Worm (Caenorhabditis elegans) whole organism, midembryonic: ENCODE data around the gene K11D12.14.

Experiments
- T22C8.4 ChIP-seq: fragments of 200-800 bp; sonication (Bioruptor generic); IDR thresholded peaks from 2 replicates; pipeline ENCODE4 v1.3.6; 2022; ENCODE audit warnings: missing genetic modification characterization, missing compliant biosample characterization
- cog-1 ChIP-seq: sonication (generic microtip); optimal IDR thresholded peaks from 2 replicates; lab custom pipeline; 2016; ENCODE audit warnings: missing genetic modification characterization, missing compliant biosample characterization
- flt-1 ChIP-seq: fragments of 200-800 bp; sonication (Bioruptor generic); IDR thresholded peaks from 2 replicates; pipeline ENCODE4 v1.3.6; 2022; ENCODE audit warnings: missing genetic modification characterization, missing compliant biosample characterization
- klf-2 ChIP-seq: fragments of 200-800 bp; sonication (Bioruptor generic); conservative IDR thresholded peaks from 2 replicates; pipeline ENCODE4 v1.3.6; 2022; ENCODE audit warnings: missing genetic modification reagents, missing genetic modification characterization, missing compliant biosample characterization
- med-1 ChIP-seq: sonication (generic microtip); optimal IDR thresholded peaks from 2 replicates; lab custom pipeline; 2017; ENCODE audit warnings: missing genetic modification characterization, mild to moderate bottlenecking, missing compliant biosample characterization, antibody characterized with exemption, missing genetic modification reagents; ENCODE audit not compliant: insufficient read depth
- ref-1 ChIP-seq: fragments of 200-800 bp; sonication (Bioruptor generic); conservative IDR thresholded peaks from 2 replicates; pipeline ENCODE4 v1.3.6; 2022; ENCODE audit warnings: missing genetic modification reagents, missing genetic modification characterization, missing compliant biosample characterization
- tab-1 ChIP-seq: fragments of 200-800 bp; sonication (Bioruptor generic); IDR thresholded peaks from 2 replicates; pipeline ENCODE4 v1.3.6; 2022; ENCODE audit warnings: missing genetic modification characterization, missing compliant biosample characterization
- ztf-23 ChIP-seq: fragments of 200-800 bp; sonication (Bioruptor generic); IDR thresholded peaks from 2 replicates; pipeline ENCODE4 v1.3.6; 2022; ENCODE audit warnings: missing genetic modification reagents, missing genetic modification characterization, missing compliant biosample characterization
- ztf-29 ChIP-seq: fragments of 200-800 bp; sonication (Bioruptor generic); IDR thresholded peaks from 2 replicates; pipeline ENCODE4 v1.3.6; 2022; ENCODE audit warnings: missing genetic modification reagents, missing genetic modification characterization, missing compliant biosample characterization

The K11D12.14 gene

DNA sequence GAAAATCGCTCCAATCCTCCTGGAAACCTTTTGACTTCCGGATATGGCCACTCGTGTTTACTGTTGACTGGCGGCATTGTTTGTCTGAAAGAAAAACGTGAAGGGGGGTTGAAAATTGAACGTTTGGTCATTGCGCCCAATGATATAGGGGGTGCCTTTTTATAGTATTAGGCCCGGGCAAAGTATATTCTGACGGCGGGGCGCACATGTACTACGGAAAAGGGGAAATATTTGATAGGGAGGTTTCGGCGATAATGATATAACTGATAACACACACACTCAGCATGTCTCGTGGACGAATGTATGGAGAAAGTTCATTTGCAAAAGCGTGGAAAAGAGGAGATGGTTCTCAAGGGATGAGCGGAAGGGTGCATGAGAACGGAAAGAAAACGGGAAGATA lies 21.8 kb upstream of the K11D12.14 start, which contains the start of gene cpt-4:
TSS of gene cpt-4 (minus strand) at position 84 of the 400 bp plus-strand sequence.
- no peak for TF ChIP-seq klf-2 (GFP tag; lab: Robert Waterston, UW)
- TF ChIP-seq T22C8.4 (GFP tag; lab: Robert Waterston, UW), result no peak

- TF ChIP-seq cog-1 (no peak), med-1 (GFP tag; lab: Kevin White, UChicago) (no peak), klf-2 (GFP tag; lab: Robert Waterston, UW) (no peak), T22C8.4 (GFP tag; lab: Robert Waterston, UW) (no peak)
These were observed 19.2 kb upstream of the K11D12.14 start for ce11 chrV:5030212-5030611.

- TF ChIP-seq ztf-29 (no peak), cog-1 (no peak), ztf-23 (GFP tag; lab: Robert Waterston, UW) (no peak), klf-2 (GFP tag; lab: Robert Waterston, UW) (no peak), ref-1 (no peak), flt-1 (GFP tag; lab: Robert Waterston, UW) (no peak), med-1 (GFP tag; lab: Kevin White, UChicago) (no peak), T22C8.4 (GFP tag; lab: Robert Waterston, UW) (no peak), tab-1 (no peak)
These were observed 18.7 kb upstream of the K11D12.14 start, which contains the start of gene swt-7 for ce11 chrV:5030715-5031114. TSS of gene swt-7 (minus strand) at chrV:5030815.

DNA sequence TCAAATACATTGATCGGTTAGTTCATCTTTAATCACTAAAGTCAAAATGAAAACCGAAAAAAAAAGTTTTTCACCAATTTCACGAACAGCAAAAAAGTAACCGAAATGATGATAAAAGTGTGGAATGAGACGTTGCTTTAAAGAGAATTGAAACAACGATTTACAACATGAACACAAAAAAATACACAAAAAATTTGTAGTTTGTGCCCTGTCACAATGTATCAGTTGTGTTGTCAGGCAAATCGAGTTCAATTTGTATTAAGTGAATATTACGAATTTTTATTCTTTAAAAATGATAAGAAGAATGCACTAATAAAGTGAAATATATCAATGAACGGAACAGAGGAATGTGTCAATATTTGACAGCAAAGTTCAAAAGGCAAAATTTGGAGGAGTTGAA lies 17.7 kb upstream of the K11D12.14 start:
- TF ChIP-seq med-1 (GFP tag; lab: Kevin White, UChicago), result no peak
- TF ChIP-seq cog-1, result no peak
- no peak for TF ChIP-seq T22C8.4 (GFP tag; lab: Robert Waterston, UW)
- no peak for TF ChIP-seq ztf-29
- no peak for TF ChIP-seq ztf-23 (GFP tag; lab: Robert Waterston, UW)
- no peak for TF ChIP-seq ref-1
- TF ChIP-seq klf-2 (GFP tag; lab: Robert Waterston, UW), result no peak
- TF ChIP-seq tab-1, result no peak
- no peak for TF ChIP-seq flt-1 (GFP tag; lab: Robert Waterston, UW)

- no peak for TF ChIP-seq ref-1
- no peak for TF ChIP-seq T22C8.4 (GFP tag; lab: Robert Waterston, UW)
- no peak for TF ChIP-seq ztf-23 (GFP tag; lab: Robert Waterston, UW)
- TF ChIP-seq klf-2 (GFP tag; lab: Robert Waterston, UW), result no peak
- no peak for TF ChIP-seq cog-1
- TF ChIP-seq tab-1, result no peak
- TF ChIP-seq flt-1 (GFP tag; lab: Robert Waterston, UW), result no peak
- TF ChIP-seq med-1 (GFP tag; lab: Kevin White, UChicago), result no peak
- no peak for TF ChIP-seq ztf-29
These were observed 17.3 kb upstream of the K11D12.14 start for ce11 chrV:5032176-5032575.

DNA sequence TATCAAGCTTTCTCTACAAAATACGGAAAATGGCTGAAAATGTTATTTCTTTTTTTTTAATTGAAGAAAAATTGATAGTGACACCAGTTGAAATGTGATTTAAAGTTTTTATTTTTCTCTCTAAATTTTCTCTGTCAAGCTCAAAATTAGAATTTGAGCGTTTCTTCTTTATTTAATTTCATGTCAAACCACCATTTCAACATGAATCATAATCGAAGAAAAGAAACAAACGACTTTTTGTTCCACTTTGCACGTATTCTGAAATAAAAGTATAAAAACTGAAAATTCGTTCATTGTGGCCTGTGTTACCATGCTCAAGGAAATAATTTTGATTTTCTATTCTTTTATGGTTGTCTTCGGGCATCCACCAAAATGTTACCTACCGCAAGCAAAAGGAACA lies 16.3 kb upstream of the K11D12.14 start, which contains the start of gene K11D12.13:
TSS of gene K11D12.13 (plus strand) at position 301 of the 400 bp plus-strand sequence.
- TF ChIP-seq tab-1 (no peak), cog-1 (no peak), med-1 (GFP tag; lab: Kevin White, UChicago) (no peak), ref-1 (no peak), T22C8.4 (GFP tag; lab: Robert Waterston, UW) (no peak), flt-1 (GFP tag; lab: Robert Waterston, UW) (no peak), klf-2 (GFP tag; lab: Robert Waterston, UW) (no peak), ztf-29 (no peak), ztf-23 (GFP tag; lab: Robert Waterston, UW) (no peak)

ce11 chrV:5035058-5035457 lies 14.4 kb upstream of the K11D12.14 start, which contains the start of gene K11D12.6:
TSS of gene K11D12.6 (minus strand) at chrV:5035158.
- no peak for TF ChIP-seq ref-1
- TF ChIP-seq med-1 (GFP tag; lab: Kevin White, UChicago), result no peak
- no peak for TF ChIP-seq ztf-23 (GFP tag; lab: Robert Waterston, UW)
- TF ChIP-seq ztf-29, result no peak
- TF ChIP-seq cog-1, result no peak
- TF ChIP-seq klf-2 (GFP tag; lab: Robert Waterston, UW), result no peak
- no peak for TF ChIP-seq flt-1 (GFP tag; lab: Robert Waterston, UW)
- TF ChIP-seq T22C8.4 (GFP tag; lab: Robert Waterston, UW), result no peak
- no peak for TF ChIP-seq tab-1

- TF ChIP-seq med-1 (GFP tag; lab: Kevin White, UChicago), result no peak
- no peak for TF ChIP-seq cog-1
- TF ChIP-seq tab-1, result no peak
- TF ChIP-seq ztf-29, result no peak
- no peak for TF ChIP-seq ref-1
- TF ChIP-seq klf-2 (GFP tag; lab: Robert Waterston, UW), result no peak
- TF ChIP-seq T22C8.4 (GFP tag; lab: Robert Waterston, UW), result no peak
- TF ChIP-seq ztf-23 (GFP tag; lab: Robert Waterston, UW), result no peak
- no peak for TF ChIP-seq flt-1 (GFP tag; lab: Robert Waterston, UW)
These were observed 13.1 kb upstream of the K11D12.14 start, which contains the start of gene K11D12.7 for ce11 chrV:5036364-5036763. TSS of gene K11D12.7 (minus strand) at chrV:5036464.

ce11 chrV:5038449-5038848 lies 11.0 kb upstream of the K11D12.14 start:
- TF ChIP-seq tab-1 (no peak), T22C8.4 (GFP tag; lab: Robert Waterston, UW) (no peak), klf-2 (GFP tag; lab: Robert Waterston, UW) (no peak), ref-1 (no peak), med-1 (GFP tag; lab: Kevin White, UChicago) (no peak), cog-1 (no peak), flt-1 (GFP tag; lab: Robert Waterston, UW) (no peak), ztf-23 (GFP tag; lab: Robert Waterston, UW) (no peak), ztf-29 (no peak)

- TF ChIP-seq cog-1, result no peak
- TF ChIP-seq med-1 (GFP tag; lab: Kevin White, UChicago), result no peak
- no peak for TF ChIP-seq ref-1
- no peak for TF ChIP-seq flt-1 (GFP tag; lab: Robert Waterston, UW)
- TF ChIP-seq ztf-23 (GFP tag; lab: Robert Waterston, UW), result no peak
- TF ChIP-seq T22C8.4 (GFP tag; lab: Robert Waterston, UW), result no peak
- no peak for TF ChIP-seq tab-1
- TF ChIP-seq klf-2 (GFP tag; lab: Robert Waterston, UW), result no peak
- no peak for TF ChIP-seq ztf-29
These were observed 9.9 kb upstream of the K11D12.14 start, which contains the start of gene K11D12.11 for ce11 chrV:5039559-5039958. TSS of gene K11D12.11 (minus strand) at chrV:5039600.
